Worm (Caenorhabditis elegans): ENCODE results near the gene pld-1.

Gene pld-1

DNA sequence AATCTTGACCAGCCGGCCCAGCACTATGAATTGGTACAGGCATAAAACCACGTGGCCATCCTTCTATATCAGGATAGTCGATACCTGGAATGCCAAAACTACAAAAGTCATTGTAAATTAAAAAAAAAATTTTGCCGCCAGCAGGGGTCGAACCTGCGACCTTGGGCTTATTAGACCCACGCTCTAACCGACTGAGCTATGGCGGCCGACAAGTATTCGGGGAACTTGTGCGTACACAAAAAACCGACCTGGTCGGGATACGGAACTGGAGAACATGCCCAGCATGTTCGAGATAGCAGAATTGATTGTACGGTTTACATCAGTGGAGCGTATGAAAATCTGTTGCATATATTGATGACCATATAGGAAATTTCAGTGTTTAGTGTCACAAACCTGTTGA, 34.2 kb downstream of the pld-1 start:
- TF ChIP-seq zag-1 (tag; optimal IDR thresholded peaks at IDR 0.05) (no peak), rnt-1 (tag; optimal IDR thresholded peaks at IDR 0.05) (peak; percentile 85), hpl-2 (GFP tag; optimal IDR thresholded peaks at IDR 0.05) (no peak), snpc-4 (tag; optimal IDR thresholded peaks at IDR 0.05) (peak; percentile 98), nhr-12 (tag; optimal IDR thresholded peaks at IDR 0.05) (no peak), ceh-63 (GFP tag; optimal IDR thresholded peaks at IDR 0.05) (no peak), unc-130 (tag; optimal IDR thresholded peaks at IDR 0.05) (peak; percentile 38), tbx-2 (tag; optimal IDR thresholded peaks at IDR 0.05) (peak; percentile 54), nhr-90 (tag; optimal IDR thresholded peaks at IDR 0.05; ENCODE audit: poor library complexity) (peak; percentile 74), hlh-4 (tag; optimal IDR thresholded peaks at IDR 0.05) (no peak), sptf-1 (tag; optimal IDR thresholded peaks at IDR 0.05) (no peak), sup-37 (GFP tag; optimal IDR thresholded peaks at IDR 0.05) (no peak), nhr-85 (tag) (peak; percentile 81), alr-1 (tag; optimal IDR thresholded peaks at IDR 0.05; ENCODE audit: borderline replicate concordance) (no peak), skn-1 (tag; optimal IDR thresholded peaks at IDR 0.05) (peak; percentile 43), ama-1 (optimal IDR thresholded peaks at IDR 0.05) (no peak), nhr-71 (tag; optimal IDR thresholded peaks at IDR 0.05) (peak; percentile 74), lir-3 (tag; optimal IDR thresholded peaks at IDR 0.05; ENCODE audit: poor library complexity) (peak; percentile 38), fkh-4 (tag; optimal IDR thresholded peaks at IDR 0.05; ENCODE audit: borderline replicate concordance) (no peak), fkh-10 (GFP tag; optimal IDR thresholded peaks at IDR 0.05) (no peak), F16B12.6 (tag; optimal IDR thresholded peaks at IDR 0.05) (peak; percentile 26), aha-1 (tag; optimal IDR thresholded peaks at IDR 0.05) (no peak), dpl-1 (GFP tag; optimal IDR thresholded peaks at IDR 0.05) (peak; percentile 31 to 47 (median 44)), hlh-17 (GFP tag; optimal IDR thresholded peaks at IDR 0.05; ENCODE audit: borderline replicate concordance) (no peak), ztf-11 (tag; optimal IDR thresholded peaks at IDR 0.05) (no peak), tlp-1 (tag; optimal IDR thresholded peaks at IDR 0.05) (no peak), isw-1 (GFP tag; IDR thresholded peaks at IDR 0.05) (no peak; the same call in 1 of the 2 replicates), nhr-19 (GFP tag; conservative IDR thresholded peaks at IDR 0.05) (peak; percentile 76), pag-3 (tag; optimal IDR thresholded peaks at IDR 0.05; ENCODE audit: borderline replicate concordance, insufficient read depth) (no peak), nhr-237 (tag; optimal IDR thresholded peaks at IDR 0.05) (no peak), unc-30 (tag; optimal IDR thresholded peaks at IDR 0.05) (no peak), egl-27 (tag; optimal IDR thresholded peaks at IDR 0.05) (no peak), swsn-7 (tag; optimal IDR thresholded peaks at IDR 0.05) (peak; percentile 59), blmp-1 (tag; optimal IDR thresholded peaks at IDR 0.05) (no peak), unc-62 (GFP tag; optimal IDR thresholded peaks at IDR 0.05) (no peak), efl-3 (GFP tag; optimal IDR thresholded peaks at IDR 0.05) (no peak), unc-98 (GFP tag; IDR thresholded peaks at IDR 0.05) (no peak), nhr-11 (tag; optimal IDR thresholded peaks at IDR 0.05) (no peak), mep-1 (tag; optimal IDR thresholded peaks at IDR 0.05) (peak; percentile 67), dsc-1 (tag; optimal IDR thresholded peaks at IDR 0.05) (peak; percentile 52), grh-1 (GFP tag; IDR thresholded peaks at IDR 0.05) (0 out of 2 replicates have a peak, but pooled peaks have one; percentile 21), xbp-1 (tag; optimal IDR thresholded peaks at IDR 0.05) (peak; percentile 49), C34B4.2 (tag; optimal IDR thresholded peaks at IDR 0.05) (no peak), nhr-76 (tag; optimal IDR thresholded peaks at IDR 0.05) (no peak), sox-4 (tag; optimal IDR thresholded peaks at IDR 0.05) (no peak), unc-86 (tag; optimal IDR thresholded peaks at IDR 0.05) (no peak), lin-13 (GFP tag; optimal IDR thresholded peaks at IDR 0.05) (peak; percentile 62), pax-3 (tag; optimal IDR thresholded peaks at IDR 0.05) (peak; percentile 29), jun-1 (tag; optimal IDR thresholded peaks at IDR 0.05) (no peak), zip-4 (GFP tag; optimal IDR thresholded peaks at IDR 0.05) (peak; percentile 32), elt-2 (tag; optimal IDR thresholded peaks at IDR 0.05) (peak; percentile 89), aly-2 (tag; optimal IDR thresholded peaks at IDR 0.05) (no peak), ceh-82 (tag; optimal IDR thresholded peaks at IDR 0.05) (peak in 2 of 3 experiments; percentile 11)
